Fruit fly (Drosophila melanogaster): ENCODE results near the gene CG17600.

CG17600 gene

dm6 chrX:22491028-22491769 is 23.8 kb upstream of the CG17600 start (continued):
- TF ChIP-seq ham (GFP tag; IDR thresholded peaks at IDR 0.05) (no peak), sna (GFP tag; IDR thresholded peaks at IDR 0.05; ENCODE audit: partially characterized antibody) (no peak), CG33557 (GFP tag; optimal IDR thresholded peaks at IDR 0.05) (peak; percentile 1), Dfd (GFP tag; optimal IDR thresholded peaks at IDR 0.05) (no peak), CG8388 (GFP tag; optimal IDR thresholded peaks at IDR 0.05) (peak; percentile 51), fu2 (GFP tag; optimal IDR thresholded peaks at IDR 0.05) (no peak), NfI (GFP tag; optimal IDR thresholded peaks at IDR 0.05) (peak; percentile 57), sqz (GFP tag; optimal IDR thresholded peaks at IDR 0.05) (no peak), Opbp (GFP tag; IDR thresholded peaks at IDR 0.05; ENCODE audit: partially characterized antibody) (0 out of 3 replicates have a peak, but pooled peaks have one; percentile 25), CG17612 (GFP tag; IDR thresholded peaks at IDR 0.05) (no peak), CG9437 (GFP tag; optimal IDR thresholded peaks at IDR 0.05) (peak; percentile 83), CG15601 (tag; optimal IDR thresholded peaks at IDR 0.05) (peak; percentile 16), CG14441 (GFP tag; IDR thresholded peaks at IDR 0.05) (peak; percentile 49), CG34376 (GFP tag; optimal IDR thresholded peaks at IDR 0.05) (peak; percentile 15), unpg (GFP tag; optimal IDR thresholded peaks at IDR 0.05) (peak; percentile 44), CG32532 (GFP tag; IDR thresholded peaks at IDR 0.05) (peak; percentile 64), Poxn (GFP tag; IDR thresholded peaks at IDR 0.05) (no peak), CG8089 (GFP tag; optimal IDR thresholded peaks at IDR 0.05) (no peak), CG8765 (GFP tag; IDR thresholded peaks at IDR 0.05) (no peak), CG1233 (GFP tag; optimal IDR thresholded peaks at IDR 0.05) (peak; percentile 48), crp (GFP tag; optimal IDR thresholded peaks at IDR 0.05) (no peak), grau (tag; optimal IDR thresholded peaks at IDR 0.05) (peak; percentile 78), croc (GFP tag; conservative IDR thresholded peaks at IDR 0.05) (no peak), CG6654 (GFP tag; optimal IDR thresholded peaks at IDR 0.05) (peak; percentile 54), klu (GFP tag; IDR thresholded peaks at IDR 0.05) (no peak; the same call in 1 of the 2 replicates), vvl (GFP tag; IDR thresholded peaks at IDR 0.05) (0 out of 2 replicates have a peak, but pooled peaks have one; percentile 19), CG3995 (GFP tag; optimal IDR thresholded peaks at IDR 0.05) (no peak), Sry-δ (GFP tag; optimal IDR thresholded peaks at IDR 0.05) (no peak), CG6272 (GFP tag; IDR thresholded peaks at IDR 0.05) (no peak), wdn (GFP tag; IDR thresholded peaks at IDR 0.05) (no peak), Med (GFP tag) (peak; percentile 84), Rx (GFP tag; IDR thresholded peaks at IDR 0.05) (no peak), bigmax (GFP tag; optimal IDR thresholded peaks at IDR 0.05) (no peak), sug (tag; optimal IDR thresholded peaks at IDR 0.05) (peak; percentile 78), ERR (GFP tag; optimal IDR thresholded peaks at IDR 0.05) (no peak), CG3281 (GFP tag; optimal IDR thresholded peaks at IDR 0.05) (peak; percentile 76), CG30431 (GFP tag; optimal IDR thresholded peaks at IDR 0.05) (peak; percentile 18), unc-4 (GFP tag; IDR thresholded peaks at IDR 0.05; ENCODE audit: partially characterized antibody) (no peak), pfk (GFP tag; optimal IDR thresholded peaks at IDR 0.05) (no peak), row (GFP tag; IDR thresholded peaks at IDR 0.05) (peak; percentile 73), gem (tag; optimal IDR thresholded peaks at IDR 0.05) (peak; percentile 84), sens-2 (GFP tag; IDR thresholded peaks at IDR 0.05) (no peak), CG7786 (GFP tag; optimal IDR thresholded peaks at IDR 0.05) (peak; percentile 54), CG32772 (GFP tag; IDR thresholded peaks at IDR 0.05) (no peak), Hand (GFP tag; optimal IDR thresholded peaks at IDR 0.05) (peak; percentile 20), Tbp (GFP tag; optimal IDR thresholded peaks at IDR 0.05) (no peak), CG15073 (GFP tag; optimal IDR thresholded peaks at IDR 0.05) (no peak), CG6683 (GFP tag; optimal IDR thresholded peaks at IDR 0.05) (peak; percentile 23), CG15696 (tag; optimal IDR thresholded peaks at IDR 0.05) (no peak), CG11504 (tag; optimal IDR thresholded peaks at IDR 0.05) (peak; percentile 83)

Measured in whole organism, embryonic.